Fruit fly (Drosophila melanogaster): ENCODE data around the gene CG5282.
A peak's percentile ranks its signal among the peaks of the same experiment; 100 is the strongest.

Gene CG5282

DNA sequence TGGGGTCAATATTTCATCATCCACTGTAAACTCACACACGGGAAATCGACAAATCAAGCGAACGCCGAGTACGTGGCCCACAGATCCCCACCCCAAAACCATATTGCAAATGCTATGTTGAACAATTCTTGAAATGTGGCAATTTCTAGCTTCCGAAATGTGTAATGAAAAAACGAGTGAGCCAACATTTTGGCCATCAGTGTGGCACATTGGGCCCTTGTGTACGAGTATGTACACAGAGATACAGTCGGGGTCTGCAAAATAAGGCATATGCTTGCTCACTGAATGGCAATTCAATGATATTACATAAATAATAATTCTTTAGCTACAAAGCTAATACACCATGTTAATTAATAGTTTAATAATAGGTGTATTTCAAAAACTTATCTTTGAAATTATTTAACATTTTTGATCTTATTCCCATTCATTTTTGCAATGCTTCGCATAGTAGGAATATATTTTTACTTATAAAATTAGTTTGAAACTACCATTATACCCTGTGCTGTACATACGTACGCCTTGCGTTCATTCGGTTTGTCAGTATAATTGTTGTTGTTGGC is 26.2 kb downstream of the CG5282 start (continued):
- TF ChIP-seq CG7839 (tag; optimal IDR thresholded peaks at IDR 0.05) (peak; percentile 92), CG3281 (GFP tag; optimal IDR thresholded peaks at IDR 0.05) (peak; percentile 87), CG18599 (GFP tag; optimal IDR thresholded peaks at IDR 0.05) (peak; percentile 88), grau (tag; optimal IDR thresholded peaks at IDR 0.05) (peak; percentile 92), unc-4 (GFP tag; IDR thresholded peaks at IDR 0.05; ENCODE audit: partially characterized antibody) (no peak), CG8765 (GFP tag; IDR thresholded peaks at IDR 0.05) (peak; percentile 71; the same call in 1 of the 2 replicates), exex (tag; optimal IDR thresholded peaks at IDR 0.05) (peak; percentile 43), D19B (GFP tag; optimal IDR thresholded peaks at IDR 0.05) (peak; percentile 68), Doc2 (GFP tag; IDR thresholded peaks at IDR 0.05) (no peak), CG11456 (GFP tag; IDR thresholded peaks at IDR 0.05) (peak; percentile 83; the same call in 2 of the 3 replicates), CG10366 (GFP tag; IDR thresholded peaks at IDR 0.05) (peak; percentile 78), CG10274 (GFP tag; optimal IDR thresholded peaks at IDR 0.05) (peak; percentile 49), Med (GFP tag) (peak; percentile 96), CG42726 (GFP tag; IDR thresholded peaks at IDR 0.05; ENCODE audit: partially characterized antibody) (no peak), Lpt (GFP tag; optimal IDR thresholded peaks at IDR 0.05) (no peak), toy (GFP tag; IDR thresholded peaks at IDR 0.05) (peak; percentile 73), CG9437 (GFP tag; optimal IDR thresholded peaks at IDR 0.05) (peak; percentile 85), chn (GFP tag; optimal IDR thresholded peaks at IDR 0.05) (peak; percentile 78), CG16813 (GFP tag; IDR thresholded peaks at IDR 0.05; ENCODE audit: partially characterized antibody) (no peak), trem (tag; optimal IDR thresholded peaks at IDR 0.05) (peak; percentile 53), hbn (GFP tag; IDR thresholded peaks at IDR 0.05; ENCODE audit: partially characterized antibody) (no peak), sna (GFP tag; IDR thresholded peaks at IDR 0.05; ENCODE audit: partially characterized antibody) (no peak), fd64A (GFP tag; optimal IDR thresholded peaks at IDR 0.05) (peak; percentile 62), ci (GFP tag; IDR thresholded peaks at IDR 0.05) (peak; percentile 76), CG9609 (GFP tag; optimal IDR thresholded peaks at IDR 0.05) (peak; percentile 73), ind (GFP tag; optimal IDR thresholded peaks at IDR 0.05) (peak; percentile 88), CG17802 (tag; optimal IDR thresholded peaks at IDR 0.05) (peak; percentile 23), bbx (GFP tag; IDR thresholded peaks at IDR 0.05; ENCODE audit: partially characterized antibody) (no peak), CG12769 (tag; optimal IDR thresholded peaks at IDR 0.05) (peak; percentile 89), row (GFP tag; IDR thresholded peaks at IDR 0.05) (peak; percentile 94), gcm (GFP tag; optimal IDR thresholded peaks at IDR 0.05) (peak; percentile 89), Ada2b (GFP tag; IDR thresholded peaks at IDR 0.05) (peak; percentile 80), HHEX (GFP tag; optimal IDR thresholded peaks at IDR 0.05) (peak; percentile 89), Bteb2 (GFP tag; optimal IDR thresholded peaks at IDR 0.05) (peak; percentile 82), yki (optimal IDR thresholded peaks at IDR 0.05) (no peak), CG3726 (GFP tag; IDR thresholded peaks at IDR 0.05) (peak; percentile 68; the same call in 1 of the 3 replicates), CG7786 (GFP tag; optimal IDR thresholded peaks at IDR 0.05) (peak; percentile 91), CG18619 (GFP tag; optimal IDR thresholded peaks at IDR 0.05) (peak; percentile 89), CG14965 (GFP tag; optimal IDR thresholded peaks at IDR 0.05; ENCODE audit: borderline replicate concordance) (peak; percentile 45), vfl (GFP tag; optimal IDR thresholded peaks at IDR 0.05) (peak; percentile 78), sens-2 (GFP tag; IDR thresholded peaks at IDR 0.05) (no peak; the same call in 1 of the 2 replicates), Rx (GFP tag; IDR thresholded peaks at IDR 0.05) (no peak; the same call in none of the 2 replicates), CG14050 (GFP tag; IDR thresholded peaks at IDR 0.05) (peak; percentile 76), pb (GFP tag; optimal IDR thresholded peaks at IDR 0.05) (peak; percentile 81), z (GFP tag; IDR thresholded peaks at IDR 0.05) (no peak), CG10543 (GFP tag; optimal IDR thresholded peaks at IDR 0.05) (peak; percentile 92), CG15011 (GFP tag; optimal IDR thresholded peaks at IDR 0.05) (peak; percentile 89), fd102C (GFP tag; optimal IDR thresholded peaks at IDR 0.05) (no peak), Six4 (GFP tag; optimal IDR thresholded peaks at IDR 0.05) (peak; percentile 80), ase (GFP tag; IDR thresholded peaks at IDR 0.05) (peak; percentile 76; the same call in 2 of the 3 replicates)

Data from whole organism, embryonic.